Worm (Caenorhabditis elegans): ENCODE results near the gene K05F6.10.
A peak's percentile ranks its signal among the peaks of the same experiment; 100 is the strongest.

K05F6.10 gene

DNA sequence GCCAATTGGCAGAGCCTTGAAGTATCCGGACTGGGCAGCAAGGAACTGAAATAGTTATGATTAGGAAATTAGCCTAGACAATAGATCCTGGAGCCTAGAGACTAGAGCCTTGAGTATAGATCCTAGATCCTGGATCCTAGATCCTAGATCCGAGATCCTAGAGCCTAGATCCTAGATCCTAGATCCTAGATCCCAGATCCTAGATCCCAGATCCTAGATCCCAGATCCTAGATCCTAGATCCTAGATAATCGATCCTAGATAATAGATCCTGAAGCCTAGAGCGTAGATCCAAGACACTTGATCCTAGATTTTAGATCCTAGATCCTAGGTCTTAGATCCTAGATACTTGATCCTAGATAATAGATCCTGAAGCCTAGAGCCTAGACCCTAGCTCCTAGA lies 29.1 kb upstream of the K05F6.10 start:
- TF ChIP-seq nhr-237 (tag; optimal IDR thresholded peaks at IDR 0.05) (no peak), snpc-4 (tag; optimal IDR thresholded peaks at IDR 0.05) (no peak), lin-39 (tag; optimal IDR thresholded peaks at IDR 0.05) (no peak), Y55F3AM.14 (GFP tag; optimal IDR thresholded peaks at IDR 0.05) (no peak), F13H6.1 (tag; optimal IDR thresholded peaks at IDR 0.05) (no peak), sem-4 (tag; optimal IDR thresholded peaks at IDR 0.05) (no peak), nhr-77 (tag; optimal IDR thresholded peaks at IDR 0.05) (no peak), fos-1 (tag; optimal IDR thresholded peaks at IDR 0.05) (no peak), alr-1 (tag; optimal IDR thresholded peaks at IDR 0.05) (no peak), nhr-6 (tag; optimal IDR thresholded peaks at IDR 0.05) (no peak), blmp-1 (tag; optimal IDR thresholded peaks at IDR 0.05; ENCODE audit: insufficient read depth) (no peak), nhr-11 (tag; optimal IDR thresholded peaks at IDR 0.05) (no peak), gmeb-1 (tag; optimal IDR thresholded peaks at IDR 0.05) (no peak), ztf-1 (GFP tag; conservative IDR thresholded peaks at IDR 0.05) (no peak), unc-39 (tag; optimal IDR thresholded peaks at IDR 0.05) (no peak), zag-1 (tag; optimal IDR thresholded peaks at IDR 0.05) (no peak), nhr-12 (tag; optimal IDR thresholded peaks at IDR 0.05) (no peak), lin-13 (GFP tag; optimal IDR thresholded peaks at IDR 0.05) (no peak)

DNA sequence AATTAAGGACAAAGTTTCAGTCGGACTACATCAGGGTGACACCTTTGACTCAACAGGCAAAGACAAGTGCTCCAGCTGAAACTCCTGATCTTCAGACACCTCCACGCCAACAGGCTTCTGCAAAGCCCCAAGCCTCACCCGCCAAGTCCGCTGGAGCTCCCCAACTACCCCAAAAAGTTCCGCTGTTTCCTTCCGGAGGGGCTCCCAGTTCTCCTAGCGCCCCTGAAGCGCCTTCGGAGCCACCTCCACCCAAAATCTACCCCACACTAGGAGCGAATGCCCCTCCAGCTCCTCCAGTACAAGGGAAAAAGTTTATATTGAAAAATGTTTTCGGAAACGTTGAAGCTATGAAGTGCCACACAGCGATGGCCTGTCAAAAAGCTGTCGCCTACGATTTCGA lies 27.1 kb upstream of the K05F6.10 start:
- TF ChIP-seq nhr-12 (tag; optimal IDR thresholded peaks at IDR 0.05) (no peak), nhr-23 (tag; optimal IDR thresholded peaks at IDR 0.05) (no peak), sem-4 (tag; optimal IDR thresholded peaks at IDR 0.05) (no peak), ztf-1 (GFP tag; conservative IDR thresholded peaks at IDR 0.05) (no peak), nhr-6 (tag; optimal IDR thresholded peaks at IDR 0.05) (no peak), lin-11 (tag; optimal IDR thresholded peaks at IDR 0.05) (no peak), nhr-237 (tag; optimal IDR thresholded peaks at IDR 0.05) (no peak), zag-1 (tag; optimal IDR thresholded peaks at IDR 0.05) (no peak)

DNA sequence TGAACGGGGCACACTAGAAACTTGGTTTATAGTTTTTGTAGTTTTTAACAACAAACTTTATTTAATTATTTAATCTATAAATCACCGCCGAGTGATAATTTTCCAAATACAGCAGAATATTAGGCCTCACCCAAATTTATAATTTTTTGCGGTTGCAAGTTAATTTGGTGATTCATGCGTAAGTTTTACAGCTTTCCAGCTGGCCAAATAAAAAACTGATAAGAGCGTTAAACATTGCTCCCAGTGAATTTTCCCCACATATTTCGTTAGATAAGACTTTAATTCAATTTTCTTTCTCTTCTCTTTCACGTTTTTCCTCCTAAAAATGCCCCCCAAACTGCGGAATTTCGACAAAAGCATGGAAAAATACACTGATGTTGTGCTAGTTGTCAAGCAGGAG lies 25.6 kb upstream of the K05F6.10 start, which contains the start of gene bath-47:
Gene bath-47, plus strand, starts transcription at position 305 of the 400 bp plus-strand sequence.
- TF ChIP-seq fos-1 (tag; optimal IDR thresholded peaks at IDR 0.05): peak; percentile 67
- TF ChIP-seq zag-1 (tag; optimal IDR thresholded peaks at IDR 0.05): no peak

DNA sequence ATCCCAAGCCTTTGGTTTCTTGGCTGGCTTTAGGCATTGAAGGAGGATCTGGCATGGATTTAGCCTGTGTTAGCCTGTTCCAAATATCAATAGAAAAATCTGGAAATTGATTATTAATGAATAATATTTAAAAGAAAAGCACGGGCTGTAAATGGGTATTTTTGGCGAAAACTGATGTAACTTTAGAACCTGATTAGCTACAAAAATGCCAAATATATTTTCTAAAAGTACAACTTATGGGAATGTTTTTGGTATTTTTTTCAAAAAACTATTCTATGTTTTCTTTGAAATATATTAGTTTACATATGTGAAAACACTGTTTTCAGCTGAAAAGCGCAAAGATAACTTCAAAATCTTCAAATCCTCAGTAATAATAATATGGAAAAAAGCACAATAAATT lies 24.7 kb upstream of the K05F6.10 start, which contains the start of gene bath-26:
Gene bath-26, minus strand, starts transcription at position 101 of the 400 bp plus-strand sequence.
- TF ChIP-seq ztf-11 (tag; optimal IDR thresholded peaks at IDR 0.05) (no peak), nhr-10 (tag; optimal IDR thresholded peaks at IDR 0.05) (no peak), dmd-4 (tag; optimal IDR thresholded peaks at IDR 0.05) (no peak)

DNA sequence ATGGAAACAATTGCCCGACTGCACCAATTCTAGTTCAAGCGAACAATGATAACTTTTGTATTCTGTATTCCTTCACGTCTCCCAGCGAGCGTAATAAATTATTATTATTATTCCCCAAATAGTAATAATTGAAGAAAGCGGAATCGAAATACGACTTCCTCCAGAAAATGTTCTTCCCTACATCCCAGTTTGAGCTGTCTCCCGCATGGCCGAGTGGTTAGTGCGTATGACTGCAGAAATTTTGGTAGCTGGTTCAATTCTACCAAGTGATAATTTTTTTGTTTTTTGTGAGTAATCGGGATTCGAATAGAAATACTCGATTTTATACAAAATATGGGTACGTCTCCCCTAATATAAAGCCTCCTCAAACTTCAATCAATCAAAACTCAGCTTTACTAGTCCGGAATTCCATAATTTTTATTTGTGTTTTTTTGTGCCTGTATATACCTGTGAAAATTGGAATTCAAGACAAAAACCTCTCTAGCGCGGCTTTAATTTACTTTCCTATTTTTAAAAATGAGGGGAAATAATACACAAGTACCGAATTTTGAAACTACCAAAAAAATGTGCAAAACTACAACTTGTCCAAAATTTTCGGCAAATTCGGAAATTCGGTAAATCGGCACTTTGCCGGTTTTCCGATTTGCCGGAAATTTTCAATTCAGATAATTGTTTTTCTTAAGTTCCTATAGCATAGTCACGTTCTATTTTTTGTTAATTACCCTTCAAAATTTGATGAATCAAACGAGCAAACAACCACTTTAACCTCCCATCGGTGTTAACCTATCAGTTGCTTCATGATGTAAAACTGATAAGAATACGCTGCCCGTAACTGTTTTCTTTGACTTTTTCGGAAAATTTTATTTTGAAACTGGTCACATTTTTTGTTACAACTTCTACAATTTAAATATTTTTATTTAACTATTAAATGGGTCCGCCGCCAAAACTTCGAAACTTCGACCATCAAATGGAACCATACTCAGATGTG lies 21.5 kb upstream of the K05F6.10 start, which contains the start of gene bath-46:
Gene bath-46, plus strand, starts transcription at position 806 of the 988 bp plus-strand sequence.
- TF ChIP-seq nhr-129 (tag; optimal IDR thresholded peaks at IDR 0.05): peak; percentile 2
- peak; percentile 74 for TF ChIP-seq fos-1 (tag; optimal IDR thresholded peaks at IDR 0.05)
- no peak for TF ChIP-seq unc-62 (GFP tag; optimal IDR thresholded peaks at IDR 0.05)
- TF ChIP-seq nhr-25 (tag; optimal IDR thresholded peaks at IDR 0.05): no peak

DNA sequence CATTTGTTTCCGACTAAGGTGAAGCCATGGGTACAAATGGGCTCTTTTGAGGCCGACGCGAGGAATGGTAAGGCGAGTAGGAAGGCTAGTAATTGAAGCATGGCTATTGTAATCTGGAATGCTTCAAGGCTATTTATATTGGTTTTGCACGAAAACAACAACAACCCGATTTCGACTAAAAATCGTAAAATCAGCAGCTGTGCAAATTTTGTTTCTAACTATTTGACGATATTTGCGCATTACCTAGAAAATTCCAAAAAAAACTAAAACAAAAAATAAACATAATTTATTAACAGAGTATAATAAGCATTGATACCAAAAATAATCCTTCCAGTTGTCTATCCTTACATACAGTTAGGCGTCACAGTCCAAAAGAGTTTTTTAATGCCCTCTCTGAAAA lies 19.2 kb upstream of the K05F6.10 start, which contains the start of gene clec-20:
Gene clec-20, minus strand, starts transcription at position 101 of the 400 bp plus-strand sequence.
- TF ChIP-seq peb-1 (tag; optimal IDR thresholded peaks at IDR 0.05) (no peak), nhr-11 (tag; optimal IDR thresholded peaks at IDR 0.05) (no peak), sma-9 (GFP tag; optimal IDR thresholded peaks at IDR 0.05) (no peak), sma-9 (tag; optimal IDR thresholded peaks at IDR 0.05) (no peak), mab-5 (tag; optimal IDR thresholded peaks at IDR 0.05) (no peak), egl-27 (tag; optimal IDR thresholded peaks at IDR 0.05) (no peak)

Data from whole organism, L2 larva.